Fruit fly (Drosophila melanogaster) whole organism, embryonic: ENCODE results near the gene CG5235.

Source experiments
- bbx ChIP-seq: fragments of 200-800 bp; sonication (Bioruptor generic); IDR thresholded peaks from 2 replicates; pipeline ENCODE4 v1.3.6; 2022; ENCODE audit warnings: missing biosample characterization, missing genetic modification characterization; ENCODE audit not compliant: partially characterized antibody
- fd102C ChIP-seq: fragments of 200-800 bp; sonication (Bioruptor generic); optimal IDR thresholded peaks from 2 replicates; lab custom pipeline; 2018; ENCODE audit warnings: missing biosample characterization, mild to moderate bottlenecking, missing genetic modification characterization, moderate library complexity
- nau ChIP-seq: fragments of 200-800 bp; sonication (Bioruptor generic); optimal IDR thresholded peaks from 3 replicates; lab custom pipeline; 2017; ENCODE audit warnings: missing biosample characterization, mild to moderate bottlenecking, missing genetic modification characterization, missing genetic modification reagents
- so ChIP-seq: fragments of 200-800 bp; sonication (Bioruptor generic); IDR thresholded peaks from 3 replicates; pipeline ENCODE4 v1.3.6; 2022; ENCODE audit warnings: missing biosample characterization, missing genetic modification characterization
- ttk ChIP-seq: fragments of 200-800 bp; sonication (Bioruptor generic); IDR thresholded peaks from 2 replicates; pipeline ENCODE4 v2.1.2; 2022; ENCODE audit warnings: missing biosample characterization, missing genetic modification characterization

dm6 chr3L:16136819-16137553 lies 46.8 kb upstream of the CG5235 start:
- TF ChIP-seq bbx (no peak), ttk (GFP tag; lab: Robert Waterston, UW) (no peak), nau (no peak), so (GFP tag; lab: Robert Waterston, UW) (no peak), fd102C (GFP tag; lab: Kevin White, UChicago) (no peak)
